Worm (Caenorhabditis elegans) whole organism, young adult: ENCODE data around the gene fip-2.

Source experiments
- ama-1 ChIP-seq, 3 experiments: fragments of 150-350 bp in 1 of 3; sonication (generic microtip) in 2 of 3; optimal IDR thresholded peaks; 2 replicates each; lab custom pipeline; 2014 to 2018; ENCODE audit warnings: missing biosample characterization in 2 of 3, missing genetic modification characterization in 2 of 3, missing genetic modification reagents in 2 of 3
- ceh-100 ChIP-seq: fragments of 200-800 bp; sonication (Bioruptor generic); IDR thresholded peaks from 2 replicates; pipeline ENCODE4 v1.3.6; 2022; ENCODE audit warnings: missing genetic modification reagents, missing genetic modification characterization, missing compliant biosample characterization
- ceh-58 ChIP-seq: fragments of 200-800 bp; sonication (Bioruptor generic); IDR thresholded peaks from 2 replicates; pipeline ENCODE4 v1.3.6; 2022; ENCODE audit warnings: missing genetic modification characterization, missing compliant biosample characterization
- ekl-4 ChIP-seq: fragments of 200-800 bp; sonication (Bioruptor generic); IDR thresholded peaks from 2 replicates; pipeline ENCODE4 v1.3.6; 2022; ENCODE audit warnings: missing genetic modification reagents, missing genetic modification characterization, missing compliant biosample characterization
- snpc-4 ChIP-seq, 5 experiments: fragments of 150-350 bp in 1 of 5; sonication (generic microtip) in 4 of 5; optimal IDR thresholded peaks; 2 replicates each; lab custom pipeline; 2014 to 2018; ENCODE audit warnings: missing genetic modification characterization in 5 of 5, missing biosample characterization in 3 of 5, antibody characterized with exemption in 2 of 5, mild to moderate bottlenecking in 2 of 5, missing compliant biosample characterization in 2 of 5, missing genotype in 2 of 5, moderate library complexity in 2 of 5, missing genetic modification reagents in 1 of 5
- ztf-25 ChIP-seq: fragments of 200-800 bp; sonication (Bioruptor generic); IDR thresholded peaks from 2 replicates; pipeline ENCODE4 v1.3.6; 2022; ENCODE audit warnings: missing genetic modification reagents, missing genetic modification characterization, missing compliant biosample characterization

DNA sequence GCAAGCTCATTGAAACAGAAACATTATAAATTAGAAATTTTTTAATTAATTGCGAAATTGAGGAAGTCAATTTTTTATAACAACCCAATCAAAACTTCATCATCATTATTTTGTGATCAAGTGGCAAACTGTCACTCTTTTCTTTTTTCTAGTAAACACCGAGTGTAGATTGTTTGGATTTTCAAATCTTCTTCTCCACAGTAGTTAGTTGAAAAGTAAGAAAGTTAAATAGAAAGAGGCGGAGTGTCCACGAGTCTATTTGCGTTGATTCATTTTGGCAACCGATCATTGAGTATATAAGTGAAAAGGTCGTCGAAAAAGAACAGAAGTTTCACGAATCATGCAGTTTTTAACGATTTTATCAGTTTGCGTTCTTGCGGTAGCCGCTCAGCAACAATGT is 41.5 kb downstream of the fip-2 start, which contains the start of gene pqn-31:
- no peak for TF ChIP-seq ama-1 (optimal IDR thresholded peaks at IDR 0.05; lab: Kevin White, UChicago)
- TF ChIP-seq ama-1 (GFP tag; optimal IDR thresholded peaks at IDR 0.05; lab: Kevin White, UChicago) = no peak
- no peak for TF ChIP-seq ztf-25
- no peak for TF ChIP-seq ekl-4
- no peak for TF ChIP-seq ceh-58 (GFP tag; lab: Robert Waterston, UW)
- TF ChIP-seq snpc-4 (GFP tag; optimal IDR thresholded peaks at IDR 0.05; lab: Kevin White, UChicago) = no peak
- TF ChIP-seq snpc-4 (tag; optimal IDR thresholded peaks at IDR 0.05; lab: Kevin White, UChicago) = no peak
- TF ChIP-seq ceh-100 (GFP tag; lab: Robert Waterston, UW) = no peak
